Fruit fly (Drosophila melanogaster): Measurements from ENCODE around the gene CG10638.

CG10638 gene

DNA sequence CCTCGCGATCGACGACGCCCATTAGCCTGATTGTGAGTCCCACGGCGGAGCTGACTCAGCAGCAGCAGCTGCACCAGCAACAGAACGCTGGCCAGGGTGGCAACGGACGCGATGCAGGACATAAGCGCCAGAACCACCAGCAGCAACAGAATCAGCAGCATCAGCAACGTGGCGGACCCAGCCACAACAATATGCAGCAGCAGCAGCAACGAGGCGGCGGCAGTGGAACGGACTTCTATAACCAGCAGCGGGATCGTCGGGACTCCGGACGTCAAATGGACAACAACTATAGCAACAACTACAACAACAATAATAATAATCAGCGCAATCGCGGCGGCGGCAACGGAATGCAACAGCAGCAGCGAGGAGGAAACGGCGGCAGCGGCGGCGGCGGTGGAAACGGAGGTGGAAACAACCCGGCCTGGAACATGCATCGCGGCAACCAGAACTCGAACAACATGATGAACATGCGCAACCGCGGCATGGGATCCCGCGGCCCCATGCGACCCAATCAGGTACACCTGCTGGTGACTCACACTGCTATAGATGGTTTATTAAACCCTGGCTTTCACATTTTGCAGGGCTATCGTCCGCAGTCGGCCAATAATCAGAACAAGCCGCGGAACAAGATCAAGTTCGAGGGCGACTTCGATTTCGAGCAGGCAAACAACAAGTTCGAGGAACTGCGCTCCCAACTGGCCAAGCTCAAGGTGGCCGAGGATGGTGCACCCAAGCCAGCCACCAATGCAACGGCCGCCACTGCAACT is 16.5 kb upstream of the CG10638 start:
- no peak for TF ChIP-seq usp (GFP tag; optimal IDR thresholded peaks at IDR 0.05)
- no peak for TF ChIP-seq pan (optimal IDR thresholded peaks at IDR 0.05)

dm6 chr3L:12515691-12516455 is 14.8 kb upstream of the CG10638 start:
- TF ChIP-seq Dll (optimal IDR thresholded peaks at IDR 0.05) (peak; percentile 43), EcR (GFP tag; optimal IDR thresholded peaks at IDR 0.05) (no peak)

dm6 chr3L:12514762-12515215 is 13.7 kb upstream of the CG10638 start, which contains the start of the genes sti and tral:
TSS of gene sti (minus strand) at chr3L:12514815.
TSS of gene tral (plus strand) at chr3L:12515059.
- TF ChIP-seq pan (optimal IDR thresholded peaks at IDR 0.05) (no peak), psq (optimal IDR thresholded peaks at IDR 0.05) (no peak), Dll (optimal IDR thresholded peaks at IDR 0.05) (no peak), usp (GFP tag; optimal IDR thresholded peaks at IDR 0.05) (no peak), CG8478 (optimal IDR thresholded peaks at IDR 0.05) (no peak), EcR (GFP tag; optimal IDR thresholded peaks at IDR 0.05) (no peak)

DNA sequence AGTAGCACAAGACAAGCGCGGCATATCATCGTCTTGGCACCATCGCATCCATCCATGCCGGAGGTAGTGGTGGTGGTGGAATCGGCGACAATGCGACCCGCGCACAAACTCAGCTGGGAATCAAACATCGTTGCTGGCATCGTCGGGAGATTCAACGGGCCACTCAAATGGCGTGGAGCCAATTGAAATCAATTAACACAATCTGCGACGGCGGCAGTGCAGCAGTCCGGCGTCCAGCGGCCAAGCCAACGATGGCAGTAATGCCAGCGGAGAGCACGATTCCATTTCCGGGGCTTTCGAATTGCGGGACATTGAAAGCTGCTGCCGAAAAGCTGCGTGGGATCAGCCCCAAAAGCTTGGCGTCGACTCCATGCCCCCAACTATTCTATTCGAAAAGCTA is 6.5 kb upstream of the CG10638 start, which contains the start of gene CG10654:
Gene CG10654 (minus strand): TSS at position 270 of the 400 bp plus-strand sequence.
- TF ChIP-seq CG8478 (optimal IDR thresholded peaks at IDR 0.05) (no peak), usp (GFP tag; optimal IDR thresholded peaks at IDR 0.05) (no peak), Dll (optimal IDR thresholded peaks at IDR 0.05) (no peak), EcR (GFP tag; optimal IDR thresholded peaks at IDR 0.05) (no peak), pan (optimal IDR thresholded peaks at IDR 0.05) (no peak), psq (optimal IDR thresholded peaks at IDR 0.05) (no peak)

- TF ChIP-seq CG8478 (optimal IDR thresholded peaks at IDR 0.05) = no peak
- TF ChIP-seq psq (optimal IDR thresholded peaks at IDR 0.05) = no peak
- TF ChIP-seq usp (GFP tag; optimal IDR thresholded peaks at IDR 0.05) = no peak
- no peak for TF ChIP-seq pan (optimal IDR thresholded peaks at IDR 0.05)
- no peak for TF ChIP-seq Dll (optimal IDR thresholded peaks at IDR 0.05)
- no peak for TF ChIP-seq EcR (GFP tag; optimal IDR thresholded peaks at IDR 0.05)
These were observed 5.9 kb upstream of the CG10638 start for dm6 chr3L:12506963-12507552.

dm6 chr3L:12505990-12506389 is 4.9 kb upstream of the CG10638 start:
- TF ChIP-seq Dll (optimal IDR thresholded peaks at IDR 0.05) = no peak
- TF ChIP-seq CG8478 (optimal IDR thresholded peaks at IDR 0.05) = no peak
- no peak for TF ChIP-seq psq (optimal IDR thresholded peaks at IDR 0.05)
- no peak for TF ChIP-seq EcR (GFP tag; optimal IDR thresholded peaks at IDR 0.05)
- no peak for TF ChIP-seq pan (optimal IDR thresholded peaks at IDR 0.05)
- no peak for TF ChIP-seq usp (GFP tag; optimal IDR thresholded peaks at IDR 0.05)

DNA sequence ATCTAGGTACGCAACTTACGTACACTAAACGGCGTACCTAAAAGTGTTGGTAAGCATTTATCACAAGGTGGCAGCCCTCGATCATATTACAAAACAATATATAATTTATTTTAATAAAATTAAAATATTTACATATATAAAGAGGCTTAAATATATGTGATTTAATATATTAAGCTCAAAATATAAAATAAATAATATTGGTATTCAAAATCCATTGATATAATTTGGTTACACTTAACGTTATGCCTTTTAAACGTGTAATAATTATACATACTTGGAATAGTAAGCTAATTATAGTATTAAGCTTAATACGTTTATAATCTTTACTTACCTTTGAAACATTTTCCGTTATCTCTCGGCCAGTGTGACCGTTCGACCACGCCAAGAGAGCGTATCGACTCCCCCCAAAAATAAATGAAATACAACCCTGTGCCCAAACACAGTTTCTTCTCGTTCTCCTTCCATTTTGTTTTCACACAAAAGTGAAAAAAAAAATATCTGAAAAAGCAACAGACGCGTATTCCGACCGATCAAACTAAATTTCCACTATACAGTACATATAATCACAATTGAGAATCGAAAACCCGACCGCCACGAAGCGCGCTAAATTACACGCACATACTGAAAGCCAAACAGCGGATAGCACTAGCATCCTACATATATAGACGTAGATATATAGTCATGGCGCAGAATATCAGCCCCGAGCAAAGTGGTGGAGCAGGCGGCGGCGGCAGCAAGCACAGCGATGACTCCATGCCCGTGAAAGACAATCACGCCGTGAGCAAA is 2.9 kb upstream of the CG10638 start, which contains the start of the genes CG10646 and vih:
Gene CG10646 (minus strand): TSS at position 30 of the 786 bp plus-strand sequence.
Gene vih (plus strand): TSS at position 428 of the 786 bp plus-strand sequence.
- TF ChIP-seq Dll (optimal IDR thresholded peaks at IDR 0.05) (no peak), psq (optimal IDR thresholded peaks at IDR 0.05) (no peak), pan (optimal IDR thresholded peaks at IDR 0.05) (no peak), CG8478 (optimal IDR thresholded peaks at IDR 0.05) (no peak), usp (GFP tag; optimal IDR thresholded peaks at IDR 0.05) (no peak), EcR (GFP tag; optimal IDR thresholded peaks at IDR 0.05) (no peak)

DNA sequence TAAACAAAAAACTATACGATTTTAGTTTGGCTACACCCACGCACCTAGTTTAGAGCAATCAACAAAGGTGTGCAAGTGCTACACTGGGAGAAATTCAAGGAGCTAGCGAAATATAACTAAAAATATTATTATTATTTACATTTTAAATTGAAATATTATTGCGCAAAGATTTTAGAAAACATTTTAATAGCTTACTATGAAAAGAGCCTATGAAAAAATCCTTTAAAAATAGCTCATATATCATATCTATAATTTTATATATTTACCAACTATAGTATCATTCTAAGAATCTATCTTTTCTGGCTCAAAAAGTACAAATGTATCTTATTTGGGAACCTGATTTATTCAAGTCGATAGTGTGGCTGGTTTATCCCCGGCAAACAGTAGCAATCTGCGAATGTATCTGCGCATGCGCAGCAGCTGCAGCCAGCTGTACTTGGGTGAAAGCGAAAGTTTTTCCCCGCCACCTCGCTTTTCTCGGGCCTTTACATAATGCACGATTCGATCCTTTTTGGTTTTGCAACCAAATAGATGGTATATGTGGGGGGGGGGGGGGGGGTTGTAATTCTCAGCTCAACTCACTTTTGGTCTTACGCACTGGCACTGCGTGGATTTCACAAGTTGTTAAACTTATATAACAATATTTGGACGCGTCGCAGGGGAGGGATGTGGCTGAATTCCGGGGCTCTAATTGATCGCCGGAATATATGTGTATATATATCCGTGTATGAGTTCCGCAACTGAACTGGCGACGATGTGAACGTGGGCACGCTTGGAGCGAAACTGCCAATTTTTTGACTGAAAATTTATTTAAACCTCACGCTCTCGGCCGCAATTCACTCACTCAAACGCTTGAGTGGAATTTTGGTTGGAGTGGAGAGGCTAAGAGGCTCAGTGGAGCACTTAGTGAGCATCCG is 4.4 kb downstream of the CG10638 start, which contains the start of gene CG10657:
Gene CG10657 (minus strand): TSS at position 789 of the 917 bp plus-strand sequence.
- TF ChIP-seq usp (GFP tag; optimal IDR thresholded peaks at IDR 0.05) (no peak), EcR (GFP tag; optimal IDR thresholded peaks at IDR 0.05) (no peak), Dll (optimal IDR thresholded peaks at IDR 0.05) (no peak), pan (optimal IDR thresholded peaks at IDR 0.05) (no peak), psq (optimal IDR thresholded peaks at IDR 0.05) (no peak), CG8478 (optimal IDR thresholded peaks at IDR 0.05) (no peak)

DNA sequence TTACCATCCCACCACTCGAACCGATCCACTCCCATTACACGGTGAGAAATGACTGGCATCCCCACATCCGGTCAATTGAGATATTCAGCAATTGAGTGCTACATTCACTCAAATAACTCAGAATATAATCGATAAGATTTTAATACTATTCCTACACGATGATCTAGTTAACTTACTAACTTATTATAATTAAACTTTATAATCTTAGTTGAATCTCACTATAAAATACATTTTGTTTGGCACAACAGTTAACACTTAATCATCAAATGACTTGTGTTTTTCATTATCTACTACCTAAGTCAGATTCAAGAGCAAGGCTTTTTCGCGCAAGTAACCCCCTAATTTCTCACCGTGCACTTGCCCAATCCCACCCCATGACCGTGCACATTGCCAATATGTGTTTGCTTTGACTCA is 5.8 kb downstream of the CG10638 start:
- TF ChIP-seq EcR (GFP tag; optimal IDR thresholded peaks at IDR 0.05) (no peak), CG8478 (optimal IDR thresholded peaks at IDR 0.05) (no peak), psq (optimal IDR thresholded peaks at IDR 0.05) (no peak), pan (optimal IDR thresholded peaks at IDR 0.05) (no peak)

- no peak for TF ChIP-seq pan (optimal IDR thresholded peaks at IDR 0.05)
- TF ChIP-seq Dll (optimal IDR thresholded peaks at IDR 0.05) = no peak
- no peak for TF ChIP-seq CG8478 (optimal IDR thresholded peaks at IDR 0.05)
- TF ChIP-seq usp (GFP tag; optimal IDR thresholded peaks at IDR 0.05) = no peak
- no peak for TF ChIP-seq psq (optimal IDR thresholded peaks at IDR 0.05)
- TF ChIP-seq EcR (GFP tag; optimal IDR thresholded peaks at IDR 0.05) = no peak
These were observed 6.8 kb downstream of the CG10638 start for dm6 chr3L:12494273-12494672.

All from whole organism.